Worm (Caenorhabditis elegans) whole organism, midembryonic: ENCODE data around the gene ZC190.4.

Source experiments
- T22C8.4 ChIP-seq: fragments of 200-800 bp; sonication (Bioruptor generic); IDR thresholded peaks from 2 replicates; pipeline ENCODE4 v1.3.6; 2022; ENCODE audit warnings: missing genetic modification characterization, missing compliant biosample characterization
- cog-1 ChIP-seq: sonication (generic microtip); optimal IDR thresholded peaks from 2 replicates; lab custom pipeline; 2016; ENCODE audit warnings: missing genetic modification characterization, missing compliant biosample characterization
- flt-1 ChIP-seq: fragments of 200-800 bp; sonication (Bioruptor generic); IDR thresholded peaks from 2 replicates; pipeline ENCODE4 v1.3.6; 2022; ENCODE audit warnings: missing genetic modification characterization, missing compliant biosample characterization
- klf-2 ChIP-seq: fragments of 200-800 bp; sonication (Bioruptor generic); conservative IDR thresholded peaks from 2 replicates; pipeline ENCODE4 v1.3.6; 2022; ENCODE audit warnings: missing genetic modification reagents, missing genetic modification characterization, missing compliant biosample characterization
- med-1 ChIP-seq: sonication (generic microtip); optimal IDR thresholded peaks from 2 replicates; lab custom pipeline; 2017; ENCODE audit warnings: missing genetic modification characterization, mild to moderate bottlenecking, missing compliant biosample characterization, antibody characterized with exemption, missing genetic modification reagents; ENCODE audit not compliant: insufficient read depth
- ref-1 ChIP-seq: fragments of 200-800 bp; sonication (Bioruptor generic); conservative IDR thresholded peaks from 2 replicates; pipeline ENCODE4 v1.3.6; 2022; ENCODE audit warnings: missing genetic modification reagents, missing genetic modification characterization, missing compliant biosample characterization
- ztf-23 ChIP-seq: fragments of 200-800 bp; sonication (Bioruptor generic); IDR thresholded peaks from 2 replicates; pipeline ENCODE4 v1.3.6; 2022; ENCODE audit warnings: missing genetic modification reagents, missing genetic modification characterization, missing compliant biosample characterization
- ztf-29 ChIP-seq: fragments of 200-800 bp; sonication (Bioruptor generic); IDR thresholded peaks from 2 replicates; pipeline ENCODE4 v1.3.6; 2022; ENCODE audit warnings: missing genetic modification reagents, missing genetic modification characterization, missing compliant biosample characterization

- TF ChIP-seq T22C8.4: no peak
- no peak for TF ChIP-seq ztf-23 (GFP tag; lab: Robert Waterston, UW)
- TF ChIP-seq flt-1 (GFP tag; lab: Robert Waterston, UW): no peak
- no peak for TF ChIP-seq cog-1 (tag; lab: Kevin White, UChicago)
- TF ChIP-seq klf-2 (GFP tag; lab: Robert Waterston, UW): no peak
- TF ChIP-seq med-1: no peak
- TF ChIP-seq ztf-29: no peak
- TF ChIP-seq ref-1 (GFP tag; lab: Robert Waterston, UW): no peak
These were observed 29.0 kb upstream of the ZC190.4 start, which contains the start of gene grl-12 for ce11 chrV:8636907-8637306.
